Worm (Caenorhabditis elegans): ENCODE measurements around the gene C39D10.1.

Gene C39D10.1

DNA sequence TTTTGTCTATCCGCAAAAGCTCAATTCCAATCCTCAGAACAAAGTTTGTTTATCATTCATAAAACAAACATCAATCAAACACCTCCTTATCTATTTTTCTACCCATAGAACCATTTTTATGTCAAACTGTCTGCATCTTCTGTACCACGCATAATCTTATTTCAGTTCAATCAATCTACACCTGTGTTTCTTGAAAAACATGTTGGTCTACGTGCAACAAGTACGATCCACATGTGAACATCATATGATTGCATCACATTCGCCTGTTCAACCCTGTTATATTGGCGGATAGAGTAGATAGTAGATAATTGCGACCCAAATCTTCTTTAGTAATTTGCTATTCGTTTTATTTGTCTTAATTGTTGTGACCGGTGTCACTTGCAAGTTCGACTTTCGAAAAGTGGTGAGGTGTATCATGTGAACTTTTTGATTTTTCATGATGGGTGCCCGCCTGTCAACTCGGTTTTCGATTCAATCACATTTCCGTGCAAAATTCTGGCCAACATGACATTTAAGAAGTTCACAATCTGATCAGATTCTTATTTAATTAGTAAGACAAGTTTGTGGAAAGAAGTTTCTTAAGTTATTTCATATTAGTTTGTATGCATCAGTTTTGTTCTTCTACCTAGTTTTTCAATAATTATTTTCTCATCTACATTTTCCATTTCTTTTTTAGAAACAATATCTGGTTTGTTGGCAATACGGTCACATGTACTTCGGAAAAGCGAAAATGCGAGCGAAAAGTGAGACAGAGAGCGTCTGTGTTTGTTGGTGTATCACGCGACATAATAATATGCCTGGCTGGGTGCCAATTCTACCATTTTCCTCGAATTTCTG, 45.7 kb downstream of the C39D10.1 start (continued):
- TF ChIP-seq spr-1 (tag; optimal IDR thresholded peaks at IDR 0.05) (no peak), fos-1 (tag; optimal IDR thresholded peaks at IDR 0.05) (no peak), nhr-6 (tag; optimal IDR thresholded peaks at IDR 0.05) (no peak), ztf-11 (tag; optimal IDR thresholded peaks at IDR 0.05) (no peak), arid-1 (GFP tag; conservative IDR thresholded peaks at IDR 0.05) (no peak), nhr-11 (tag; optimal IDR thresholded peaks at IDR 0.05) (peak; percentile 42), lin-38 (GFP tag; IDR thresholded peaks at IDR 0.05) (no peak), zip-11 (GFP tag; IDR thresholded peaks at IDR 0.05) (no peak), unc-130 (GFP tag; optimal IDR thresholded peaks at IDR 0.05) (no peak), ctbp-1 (GFP tag; IDR thresholded peaks at IDR 0.05) (no peak), set-16 (GFP tag; IDR thresholded peaks at IDR 0.05) (no peak), F37D6.2 (tag; optimal IDR thresholded peaks at IDR 0.05) (no peak), ces-1 (GFP tag; optimal IDR thresholded peaks at IDR 0.05) (no peak)

DNA sequence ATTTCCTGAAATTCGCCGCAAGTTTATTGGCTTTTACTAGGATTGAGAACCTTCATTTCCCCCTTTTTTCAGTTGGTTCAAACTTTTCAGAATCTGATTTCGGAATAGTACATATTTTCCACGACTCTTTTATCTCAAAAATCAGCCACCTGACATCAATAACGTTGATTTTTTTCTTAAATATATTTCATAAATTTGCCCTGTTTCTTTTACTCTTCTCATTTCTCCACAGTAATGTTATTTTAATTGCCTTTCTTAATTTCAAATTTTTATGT, 46.2 kb downstream of the C39D10.1 start:
- TF ChIP-seq ceh-82 (tag; optimal IDR thresholded peaks at IDR 0.05): no peak
- TF ChIP-seq ceh-20 (GFP tag; IDR thresholded peaks at IDR 0.05): no peak
- TF ChIP-seq tra-1 (GFP tag; IDR thresholded peaks at IDR 0.05): no peak
- no peak for TF ChIP-seq F37D6.2 (tag; optimal IDR thresholded peaks at IDR 0.05)
- TF ChIP-seq aha-1 (tag): peak; percentile 93
- TF ChIP-seq jun-1 (tag; optimal IDR thresholded peaks at IDR 0.05): no peak
- TF ChIP-seq F26F4.8 (GFP tag; conservative IDR thresholded peaks at IDR 0.05): no peak
- TF ChIP-seq sdz-12 (GFP tag; optimal IDR thresholded peaks at IDR 0.05): no peak
- TF ChIP-seq unc-130 (GFP tag; optimal IDR thresholded peaks at IDR 0.05): no peak
- TF ChIP-seq Y75B8A.6 (GFP tag; IDR thresholded peaks at IDR 0.05): no peak
- TF ChIP-seq mxl-3 (GFP tag; optimal IDR thresholded peaks at IDR 0.05): peak; percentile 8
- no peak for TF ChIP-seq spr-1 (tag; optimal IDR thresholded peaks at IDR 0.05)
- TF ChIP-seq ZK546.5 (tag; optimal IDR thresholded peaks at IDR 0.05): no peak
- no peak for TF ChIP-seq zip-11 (GFP tag; IDR thresholded peaks at IDR 0.05)
- TF ChIP-seq hif-1 (tag; optimal IDR thresholded peaks at IDR 0.05): no peak
- TF ChIP-seq dmd-8 (GFP tag; IDR thresholded peaks at IDR 0.05): no peak

DNA sequence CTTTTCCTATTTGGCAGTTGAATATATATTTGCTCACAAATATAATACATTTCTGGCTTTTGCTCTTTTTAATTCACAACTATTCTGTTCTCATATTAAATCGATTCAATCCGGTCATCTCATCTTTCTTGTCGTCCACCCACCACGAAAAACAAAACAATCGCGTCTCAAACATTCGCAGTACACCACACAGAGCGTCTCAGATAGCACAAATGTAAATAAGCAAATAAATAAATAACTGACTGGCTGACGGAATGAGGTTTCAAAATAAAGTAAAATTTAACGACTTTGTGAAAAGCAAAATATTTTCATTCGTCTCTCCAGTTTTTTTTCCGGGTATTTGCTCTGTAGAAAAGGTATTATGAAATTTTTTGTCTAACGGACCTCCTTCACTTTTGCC, 46.9 kb downstream of the C39D10.1 start:
- no peak for TF ChIP-seq pha-4 (GFP tag; IDR thresholded peaks at IDR 0.05)
- peak; percentile 58 for TF ChIP-seq pha-4 (tag; optimal IDR thresholded peaks at IDR 0.05)
- TF ChIP-seq madf-9 (GFP tag; conservative IDR thresholded peaks at IDR 0.05): no peak
- TF ChIP-seq daf-16 (GFP tag; optimal IDR thresholded peaks at IDR 0.05): peak in 1 of 2 experiments; percentile 35
- peak; percentile 30 for TF ChIP-seq daf-16 (tag; optimal IDR thresholded peaks at IDR 0.05)

DNA sequence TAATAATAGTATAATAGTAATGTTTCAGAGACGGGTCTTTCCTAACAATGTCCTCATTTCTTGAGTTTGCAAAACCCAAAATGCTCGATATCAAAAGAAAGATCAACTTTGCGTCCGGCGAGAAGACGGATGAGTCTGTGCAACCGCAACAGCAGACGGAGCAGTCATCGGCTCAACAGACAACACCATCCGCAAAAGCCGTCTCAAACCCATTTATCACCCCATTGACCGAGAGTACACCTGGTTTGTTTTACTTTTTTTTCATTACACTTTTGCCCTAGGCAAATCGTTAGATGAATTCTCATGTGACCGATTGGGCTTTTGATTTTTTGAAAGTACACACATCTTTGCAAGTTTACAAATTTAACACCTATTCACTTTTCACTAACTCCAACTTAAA, 47.6 kb downstream of the C39D10.1 start, which contains the start of gene dct-1:
TSS of gene dct-1 (plus strand) at position 27 of the 400 bp plus-strand sequence.
- TF ChIP-seq nhr-6 (tag; optimal IDR thresholded peaks at IDR 0.05): no peak
- no peak for TF ChIP-seq ZK546.5 (tag; optimal IDR thresholded peaks at IDR 0.05)
- TF ChIP-seq fos-1 (tag; optimal IDR thresholded peaks at IDR 0.05): no peak
- TF ChIP-seq daf-16 (GFP tag; optimal IDR thresholded peaks at IDR 0.05): peak in 1 of 2 experiments; percentile 60
- TF ChIP-seq daf-16 (tag; optimal IDR thresholded peaks at IDR 0.05): no peak
- no peak for TF ChIP-seq madf-5 (GFP tag; IDR thresholded peaks at IDR 0.05)
- no peak for TF ChIP-seq nhr-76 (tag; optimal IDR thresholded peaks at IDR 0.05)
- peak; percentile 57 for TF ChIP-seq hlh-11 (tag; optimal IDR thresholded peaks at IDR 0.05)
- no peak for TF ChIP-seq zip-2 (tag; optimal IDR thresholded peaks at IDR 0.05)
- TF ChIP-seq daf-19 (GFP tag; conservative IDR thresholded peaks at IDR 0.05): no peak
- no peak for TF ChIP-seq nhr-41 (GFP tag; IDR thresholded peaks at IDR 0.05)
- peak; percentile 31 for TF ChIP-seq hlh-30 (tag; optimal IDR thresholded peaks at IDR 0.05; ENCODE audit: insufficient read depth)
- TF ChIP-seq mep-1 (tag; optimal IDR thresholded peaks at IDR 0.05): peak; percentile 7
- TF ChIP-seq F10B5.3 (tag; optimal IDR thresholded peaks at IDR 0.05): no peak
- TF ChIP-seq aha-1 (tag): peak; percentile 65
- TF ChIP-seq F37D6.2 (tag; optimal IDR thresholded peaks at IDR 0.05): no peak
- TF ChIP-seq sdz-12 (GFP tag; optimal IDR thresholded peaks at IDR 0.05): peak; percentile 17
